Fruit fly (Drosophila melanogaster) whole organism, wandering third instar larva: ENCODE measurements around the gene amrt.

ENCODE experiments used
- Dfd ChIP-seq: fragments of >200 bp; optimal IDR thresholded peaks from 2 replicates; lab custom pipeline; 2017; ENCODE audit warnings: missing biosample characterization, missing genetic modification characterization
- Mio ChIP-seq: sonication (Bioruptor generic); optimal IDR thresholded peaks from 2 replicates; lab custom pipeline; 2016; ENCODE audit warnings: missing biosample characterization, missing genetic modification characterization
- N ChIP-seq: fragments of >200 bp; optimal IDR thresholded peaks from 2 replicates; lab custom pipeline; 2018; ENCODE audit warnings: missing biosample characterization, missing external identifiers, missing genetic modification characterization
- OdsH ChIP-seq: fragments of 200-800 bp; sonication (Bioruptor generic); optimal IDR thresholded peaks from 2 replicates; lab custom pipeline; 2016; ENCODE audit warnings: missing biosample characterization, mild to moderate bottlenecking, missing genetic modification characterization
- brk ChIP-seq: fragments of 200-800 bp; sonication (Bioruptor generic); optimal IDR thresholded peaks from 2 replicates; lab custom pipeline; 2016; ENCODE audit warnings: missing biosample characterization, mild to moderate bottlenecking, missing genetic modification characterization
- dsf ChIP-seq: sonication (Bioruptor generic); optimal IDR thresholded peaks from 2 replicates; lab custom pipeline; 2016; ENCODE audit warnings: missing biosample characterization, missing genetic modification characterization, borderline replicate concordance
- h ChIP-seq: fragments of 200-800 bp; sonication (Bioruptor generic); optimal IDR thresholded peaks from 3 replicates; lab custom pipeline; 2016; ENCODE audit warnings: missing biosample characterization, mild to moderate bottlenecking, missing genetic modification characterization
- pan ChIP-seq: fragments of >200 bp; optimal IDR thresholded peaks from 2 replicates; lab custom pipeline; 2017
- usp ChIP-seq: fragments of >200 bp; optimal IDR thresholded peaks from 2 replicates; lab custom pipeline; 2017; ENCODE audit warnings: missing biosample characterization, missing genetic modification characterization

- TF ChIP-seq dsf (peak; percentile 83), N (GFP tag; lab: Kevin White, UChicago) (no peak), pan (no peak), brk (peak; percentile 88), Mio (GFP tag; lab: Kevin White, UChicago) (peak; percentile 82), OdsH (GFP tag; lab: Kevin White, UChicago) (peak; percentile 97), usp (GFP tag; lab: Kevin White, UChicago) (no peak), Dfd (GFP tag; lab: Kevin White, UChicago) (no peak), h (peak; percentile 98)
Measured at dm6 chrX:13739411-13739888, 42.8 kb upstream of the amrt start, which contains the start of gene CG11151.
